Fruit fly (Drosophila melanogaster): ENCODE data around the gene ko.
A peak's percentile ranks its signal among the peaks of the same experiment; 100 is the strongest.

The ko gene

dm6 chr3L:21049417-21049914 is 81.5 kb downstream of the ko start (continued):
- TF ChIP-seq CG18476 (GFP tag; optimal IDR thresholded peaks at IDR 0.05) (no peak), CG15011 (GFP tag; optimal IDR thresholded peaks at IDR 0.05) (no peak), Fer3 (tag; optimal IDR thresholded peaks at IDR 0.05) (no peak), CG6813 (GFP tag; optimal IDR thresholded peaks at IDR 0.05) (peak; percentile 6), slbo (GFP tag; IDR thresholded peaks at IDR 0.05) (peak; percentile 44; the same call in 1 of the 2 replicates), CG8478 (optimal IDR thresholded peaks at IDR 0.05) (peak; percentile 55), fu2 (GFP tag; optimal IDR thresholded peaks at IDR 0.05) (no peak), nau (GFP tag; optimal IDR thresholded peaks at IDR 0.05) (no peak), CG9215 (GFP tag; IDR thresholded peaks at IDR 0.05) (no peak), CG16815 (GFP tag; optimal IDR thresholded peaks at IDR 0.05) (no peak), sug (tag; optimal IDR thresholded peaks at IDR 0.05) (peak; percentile 27), Abd-B (GFP tag; optimal IDR thresholded peaks at IDR 0.05) (peak; percentile 49), psq (GFP tag; optimal IDR thresholded peaks at IDR 0.05) (peak; percentile 21), MBD-R2 (GFP tag; IDR thresholded peaks at IDR 0.05) (0 out of 2 replicates have a peak, but pooled peaks have one; percentile 7), Bteb2 (GFP tag; optimal IDR thresholded peaks at IDR 0.05) (no peak), CG8944 (GFP tag; optimal IDR thresholded peaks at IDR 0.05) (no peak), CG17912 (GFP tag; optimal IDR thresholded peaks at IDR 0.05) (peak; percentile 37), ac (GFP tag; optimal IDR thresholded peaks at IDR 0.05) (no peak), CG14014 (GFP tag; IDR thresholded peaks at IDR 0.05) (0 out of 2 replicates have a peak, but pooled peaks have one; percentile 34), dysf (GFP tag; IDR thresholded peaks at IDR 0.05) (0 out of 3 replicates have a peak, but pooled peaks have one; percentile 19), Drgx (GFP tag; IDR thresholded peaks at IDR 0.05) (peak; percentile 37), Atf-2 (GFP tag; optimal IDR thresholded peaks at IDR 0.05) (no peak), CG11456 (GFP tag; IDR thresholded peaks at IDR 0.05) (no peak), Usf (GFP tag; optimal IDR thresholded peaks at IDR 0.05) (no peak), CG4617 (GFP tag; optimal IDR thresholded peaks at IDR 0.05; ENCODE audit: borderline replicate concordance) (no peak), CG11085 (GFP tag; IDR thresholded peaks at IDR 0.05) (no peak), CG8388 (GFP tag; optimal IDR thresholded peaks at IDR 0.05) (no peak), CoRest (tag; optimal IDR thresholded peaks at IDR 0.05) (peak; percentile 36), CG12071 (GFP tag; optimal IDR thresholded peaks at IDR 0.05) (peak; percentile 46), CG1832 (GFP tag; optimal IDR thresholded peaks at IDR 0.05) (peak; percentile 81), Optix (GFP tag; IDR thresholded peaks at IDR 0.05) (no peak), CG12744 (GFP tag; optimal IDR thresholded peaks at IDR 0.05) (peak; percentile 33), Nf-YB (GFP tag; optimal IDR thresholded peaks at IDR 0.05) (peak; percentile 48), Hr3 (GFP tag; optimal IDR thresholded peaks at IDR 0.05) (peak; percentile 37), kah (GFP tag; optimal IDR thresholded peaks at IDR 0.05) (no peak), sisA (GFP tag; IDR thresholded peaks at IDR 0.05) (peak; percentile 27; the same call in 1 of the 2 replicates), CG2129 (GFP tag; IDR thresholded peaks at IDR 0.05; ENCODE audit: partially characterized antibody) (no peak), CG10147 (GFP tag; optimal IDR thresholded peaks at IDR 0.05) (peak; percentile 19), chif (GFP tag; optimal IDR thresholded peaks at IDR 0.05) (no peak), CG1233 (GFP tag; optimal IDR thresholded peaks at IDR 0.05) (peak; percentile 5), vvl (GFP tag; IDR thresholded peaks at IDR 0.05) (peak; percentile 48), trh (GFP tag; optimal IDR thresholded peaks at IDR 0.05) (no peak), Hmx (GFP tag; optimal IDR thresholded peaks at IDR 0.05) (no peak), Neu2 (GFP tag; optimal IDR thresholded peaks at IDR 0.05; ENCODE audit: borderline replicate concordance) (peak; percentile 40), CG4282 (GFP tag; optimal IDR thresholded peaks at IDR 0.05) (peak; percentile 56), gfzf (GFP tag; optimal IDR thresholded peaks at IDR 0.05) (no peak), Poxn (GFP tag; IDR thresholded peaks at IDR 0.05) (no peak), dan (GFP tag; IDR thresholded peaks at IDR 0.05) (no peak), NFAT (GFP tag; IDR thresholded peaks at IDR 0.05) (peak; percentile 69; the same call in 1 of the 2 replicates), Vsx1 (GFP tag; optimal IDR thresholded peaks at IDR 0.05) (no peak), CG12391 (tag; optimal IDR thresholded peaks at IDR 0.05) (peak; percentile 39)
